Fruit fly (Drosophila melanogaster) whole organism, embryonic: ENCODE measurements around the gene CG13481.

ENCODE experiments used
- Antp ChIP-seq: fragments of 200-800 bp; sonication (Bioruptor generic); optimal IDR thresholded peaks from 3 replicates; lab custom pipeline; 2016; ENCODE audit warnings: missing biosample characterization, missing genetic modification characterization
- Asciz ChIP-seq: fragments of 200-800 bp; sonication (Bioruptor generic); optimal IDR thresholded peaks from 2 replicates; lab custom pipeline; 2017; ENCODE audit warnings: missing biosample characterization, mild to moderate bottlenecking, missing genetic modification characterization, missing genetic modification reagents
- Atf6 ChIP-seq: fragments of 200-800 bp; sonication (Bioruptor generic); IDR thresholded peaks from 2 replicates; pipeline ENCODE4 v1.3.6; 2022; ENCODE audit warnings: missing biosample characterization, missing genetic modification characterization
- Blimp-1 ChIP-seq: fragments of 200-800 bp; sonication (Bioruptor generic); optimal IDR thresholded peaks from 3 replicates; lab custom pipeline; 2018; ENCODE audit warnings: missing biosample characterization, missing genetic modification characterization, mild to moderate bottlenecking, moderate library complexity, missing genetic modification reagents
- BtbVII ChIP-seq: fragments of 200-800 bp; sonication (Bioruptor generic); optimal IDR thresholded peaks from 3 replicates; lab custom pipeline; 2017; ENCODE audit warnings: missing biosample characterization, mild to moderate bottlenecking, missing genetic modification characterization
- CG10209 ChIP-seq: fragments of 200-800 bp; sonication (Bioruptor generic); optimal IDR thresholded peaks from 3 replicates; lab custom pipeline; 2017; ENCODE audit warnings: missing biosample characterization, mild to moderate bottlenecking, missing genetic modification characterization, missing genetic modification reagents
- CG12219 ChIP-seq: fragments of 200-800 bp; sonication (Bioruptor generic); optimal IDR thresholded peaks from 3 replicates; lab custom pipeline; 2018; ENCODE audit warnings: missing biosample characterization, mild to moderate bottlenecking, missing genetic modification characterization
- CG13296 ChIP-seq: fragments of 200-800 bp; sonication (Bioruptor generic); optimal IDR thresholded peaks from 3 replicates; lab custom pipeline; 2018; ENCODE audit warnings: missing biosample characterization, mild to moderate bottlenecking, missing genetic modification characterization
- CG15479 ChIP-seq: fragments of 200-800 bp; sonication (Bioruptor generic); optimal IDR thresholded peaks from 3 replicates; lab custom pipeline; 2019; ENCODE audit warnings: missing biosample characterization, mild to moderate bottlenecking, missing genetic modification characterization, moderate library complexity
- CG16815 ChIP-seq: fragments of 200-800 bp; sonication (Bioruptor generic); optimal IDR thresholded peaks from 3 replicates; lab custom pipeline; 2017; ENCODE audit warnings: missing biosample characterization, mild to moderate bottlenecking, missing genetic modification characterization
- CG17186 ChIP-seq: fragments of 200-800 bp; sonication (Bioruptor generic); optimal IDR thresholded peaks from 3 replicates; lab custom pipeline; 2017; ENCODE audit warnings: missing biosample characterization, missing genetic modification reagents, missing genetic modification characterization
- CG17568 ChIP-seq: fragments of 200-800 bp; sonication (Bioruptor generic); optimal IDR thresholded peaks from 2 replicates; lab custom pipeline; 2018; ENCODE audit warnings: missing biosample characterization, mild to moderate bottlenecking, missing genetic modification characterization, moderate library complexity
- CG2129 ChIP-seq: fragments of 200-800 bp; sonication (Bioruptor generic); IDR thresholded peaks from 2 replicates; pipeline ENCODE4 v1.3.6; 2022; ENCODE audit warnings: missing biosample characterization, missing genetic modification characterization; ENCODE audit not compliant: partially characterized antibody
- CG4707 ChIP-seq: fragments of 200-800 bp; sonication (Bioruptor generic); optimal IDR thresholded peaks from 2 replicates; lab custom pipeline; 2018; ENCODE audit warnings: missing biosample characterization, mild to moderate bottlenecking, missing genetic modification characterization, moderate library complexity
- CG4820 ChIP-seq: fragments of 200-800 bp; sonication (Bioruptor generic); optimal IDR thresholded peaks from 3 replicates; lab custom pipeline; 2016; ENCODE audit warnings: missing biosample characterization, missing genetic modification characterization
- CG6689 ChIP-seq: fragments of 200-800 bp; sonication (Bioruptor generic); IDR thresholded peaks from 2 replicates; pipeline ENCODE4 v1.3.6; 2022; ENCODE audit warnings: missing biosample characterization, missing genetic modification characterization
- CG9437 ChIP-seq: fragments of 200-800 bp; sonication (Bioruptor generic); optimal IDR thresholded peaks from 2 replicates; lab custom pipeline; 2018; ENCODE audit warnings: missing biosample characterization, mild to moderate bottlenecking, missing genetic modification characterization
- CG9609 ChIP-seq: fragments of 200-800 bp; sonication (Bioruptor generic); optimal IDR thresholded peaks from 3 replicates; lab custom pipeline; 2016; ENCODE audit warnings: missing biosample characterization, missing genetic modification characterization
- CG9727 ChIP-seq: fragments of 200-800 bp; sonication (Bioruptor generic); optimal IDR thresholded peaks from 3 replicates; lab custom pipeline; 2017; ENCODE audit warnings: missing biosample characterization, mild to moderate bottlenecking, missing genetic modification characterization
- CTCF ChIP-seq: fragments of 200-800 bp; sonication (Bioruptor generic); optimal IDR thresholded peaks from 2 replicates; lab custom pipeline; 2017; ENCODE audit warnings: missing biosample characterization, mild to moderate bottlenecking, missing genetic modification characterization, moderate library complexity
- D ChIP-seq, 2 experiments: fragments of 200-800 bp in 1 of 2; fragments of >200 bp in 1 of 2; sonication (Bioruptor generic) in 1 of 2; optimal IDR thresholded peaks; 2 replicates in 1 of 2; 3 replicates in 1 of 2; lab custom pipeline; 2017; ENCODE audit warnings: mild to moderate bottlenecking in 1 of 2, missing biosample characterization in 1 of 2, missing genetic modification characterization in 1 of 2, missing genetic modification reagents in 1 of 2
- Dad ChIP-seq: fragments of 200-800 bp; sonication (Bioruptor generic); optimal IDR thresholded peaks from 3 replicates; lab custom pipeline; 2016; ENCODE audit warnings: missing biosample characterization, missing genetic modification characterization
- Doc3 ChIP-seq: fragments of 200-800 bp; sonication (Bioruptor generic); IDR thresholded peaks from 3 replicates; pipeline ENCODE4 v1.3.6; 2022; ENCODE audit warnings: missing biosample characterization, missing genetic modification characterization; ENCODE audit not compliant: partially characterized antibody
- Drgx ChIP-seq: fragments of 200-800 bp; sonication (Bioruptor generic); IDR thresholded peaks from 2 replicates; pipeline ENCODE4 v1.3.6; 2022; ENCODE audit warnings: missing biosample characterization, missing genetic modification characterization
- Gsc ChIP-seq: fragments of 200-800 bp; sonication (Bioruptor generic); IDR thresholded peaks from 2 replicates; pipeline ENCODE4 v1.3.6; 2022; ENCODE audit warnings: missing biosample characterization, missing genetic modification characterization
- Jarid2 ChIP-seq: fragments of 200-800 bp; sonication (Bioruptor generic); optimal IDR thresholded peaks from 3 replicates; lab custom pipeline; 2017; ENCODE audit warnings: mild to moderate bottlenecking, missing biosample characterization, missing genetic modification reagents, missing genetic modification characterization
- Lhr ChIP-seq: fragments of 200-800 bp; sonication (Bioruptor generic); optimal IDR thresholded peaks from 3 replicates; lab custom pipeline; 2017; ENCODE audit warnings: mild to moderate bottlenecking, missing biosample characterization, missing genetic modification reagents, missing genetic modification characterization
- Nf-YA ChIP-seq: fragments of 200-800 bp; sonication (Bioruptor generic); IDR thresholded peaks from 2 replicates; pipeline ENCODE4 v1.3.6; 2022; ENCODE audit warnings: missing biosample characterization, missing genetic modification characterization
- Oli ChIP-seq: fragments of 200-800 bp; sonication (Bioruptor generic); optimal IDR thresholded peaks from 2 replicates; lab custom pipeline; 2018; ENCODE audit warnings: missing biosample characterization, mild to moderate bottlenecking, missing genetic modification characterization, moderate library complexity
- ac ChIP-seq: fragments of 200-800 bp; sonication (Bioruptor generic); optimal IDR thresholded peaks from 3 replicates; lab custom pipeline; 2017; ENCODE audit warnings: missing biosample characterization, mild to moderate bottlenecking, missing genetic modification characterization
- ara ChIP-seq: fragments of 200-800 bp; sonication (Bioruptor generic); IDR thresholded peaks from 2 replicates; pipeline ENCODE4 v1.3.6; 2022; ENCODE audit warnings: missing biosample characterization, missing genetic modification characterization
- bowl ChIP-seq: fragments of 200-800 bp; sonication (Bioruptor generic); IDR thresholded peaks from 2 replicates; pipeline ENCODE4 v1.3.6; 2022; ENCODE audit warnings: missing biosample characterization, missing genetic modification characterization
- btn ChIP-seq: fragments of 200-800 bp; sonication (Bioruptor generic); optimal IDR thresholded peaks from 2 replicates; lab custom pipeline; 2016; ENCODE audit warnings: missing biosample characterization, missing genetic modification characterization
- cato ChIP-seq: fragments of 200-800 bp; sonication (Bioruptor generic); optimal IDR thresholded peaks from 2 replicates; lab custom pipeline; 2016; ENCODE audit warnings: missing biosample characterization, missing genetic modification characterization, borderline replicate concordance
- chinmo ChIP-seq: fragments of 200-800 bp; sonication (Bioruptor generic); IDR thresholded peaks from 4 replicates; pipeline ENCODE4 v1.3.6; 2022; ENCODE audit warnings: missing biosample characterization, missing genetic modification characterization; ENCODE audit not compliant: partially characterized antibody
- fd3F ChIP-seq: fragments of 200-800 bp; sonication (Bioruptor generic); optimal IDR thresholded peaks from 2 replicates; lab custom pipeline; 2018; ENCODE audit warnings: missing biosample characterization, mild to moderate bottlenecking, missing genetic modification characterization, moderate library complexity
- fd64A ChIP-seq: fragments of 200-800 bp; sonication (Bioruptor generic); optimal IDR thresholded peaks from 3 replicates; lab custom pipeline; 2018; ENCODE audit warnings: missing biosample characterization, mild to moderate bottlenecking, missing genetic modification characterization
- gsb-n ChIP-seq: fragments of 200-800 bp; sonication (Bioruptor generic); optimal IDR thresholded peaks from 3 replicates; lab custom pipeline; 2018; ENCODE audit warnings: missing biosample characterization, mild to moderate bottlenecking, missing genetic modification characterization
- h ChIP-seq: fragments of >200 bp; optimal IDR thresholded peaks from 2 replicates; lab custom pipeline; 2017
- ham ChIP-seq: fragments of 200-800 bp; sonication (Bioruptor generic); IDR thresholded peaks from 2 replicates; pipeline ENCODE4 v1.3.6; 2022; ENCODE audit warnings: missing biosample characterization, missing genetic modification characterization
- inv ChIP-seq: fragments of 200-800 bp; sonication (Bioruptor generic); IDR thresholded peaks from 2 replicates; pipeline ENCODE4 v1.3.6; 2022; ENCODE audit warnings: missing biosample characterization, missing genetic modification characterization; ENCODE audit not compliant: partially characterized antibody
- p53 ChIP-seq: fragments of 200-800 bp; sonication (Bioruptor generic); optimal IDR thresholded peaks from 2 replicates; lab custom pipeline; 2016; ENCODE audit warnings: missing biosample characterization, missing genetic modification characterization
- pb ChIP-seq: fragments of 200-800 bp; sonication (Bioruptor generic); optimal IDR thresholded peaks from 3 replicates; lab custom pipeline; 2016; ENCODE audit warnings: missing biosample characterization, missing genetic modification characterization
- sna ChIP-seq: fragments of 200-800 bp; sonication (Bioruptor generic); IDR thresholded peaks from 2 replicates; pipeline ENCODE4 v1.3.6; 2022; ENCODE audit warnings: missing biosample characterization, missing genetic modification characterization; ENCODE audit not compliant: partially characterized antibody
- sob ChIP-seq: fragments of 200-800 bp; sonication (Bioruptor generic); IDR thresholded peaks from 2 replicates; pipeline ENCODE4 v1.3.6; 2022; ENCODE audit warnings: missing biosample characterization, missing genetic modification characterization
- toy ChIP-seq: fragments of 200-800 bp; sonication (Bioruptor generic); IDR thresholded peaks from 2 replicates; pipeline ENCODE4 v1.3.6; 2022; ENCODE audit warnings: missing biosample characterization, missing genetic modification characterization
- tup ChIP-seq: fragments of 200-800 bp; sonication (Bioruptor generic); optimal IDR thresholded peaks from 2 replicates; lab custom pipeline; 2016; ENCODE audit warnings: missing biosample characterization, mild to moderate bottlenecking, missing genetic modification characterization, moderate library complexity
- twi ChIP-seq: fragments of 200-800 bp; optimal IDR thresholded peaks from 2 replicates; lab custom pipeline; 2019; ENCODE audit warnings: missing biosample characterization, mild to moderate bottlenecking, missing genetic modification characterization, moderate library complexity
- vnd ChIP-seq: fragments of 200-800 bp; sonication (Bioruptor generic); IDR thresholded peaks from 3 replicates; pipeline ENCODE4 v1.3.6; 2022; ENCODE audit warnings: missing biosample characterization, missing genetic modification characterization; ENCODE audit not compliant: partially characterized antibody

Gene CG13481

DNA sequence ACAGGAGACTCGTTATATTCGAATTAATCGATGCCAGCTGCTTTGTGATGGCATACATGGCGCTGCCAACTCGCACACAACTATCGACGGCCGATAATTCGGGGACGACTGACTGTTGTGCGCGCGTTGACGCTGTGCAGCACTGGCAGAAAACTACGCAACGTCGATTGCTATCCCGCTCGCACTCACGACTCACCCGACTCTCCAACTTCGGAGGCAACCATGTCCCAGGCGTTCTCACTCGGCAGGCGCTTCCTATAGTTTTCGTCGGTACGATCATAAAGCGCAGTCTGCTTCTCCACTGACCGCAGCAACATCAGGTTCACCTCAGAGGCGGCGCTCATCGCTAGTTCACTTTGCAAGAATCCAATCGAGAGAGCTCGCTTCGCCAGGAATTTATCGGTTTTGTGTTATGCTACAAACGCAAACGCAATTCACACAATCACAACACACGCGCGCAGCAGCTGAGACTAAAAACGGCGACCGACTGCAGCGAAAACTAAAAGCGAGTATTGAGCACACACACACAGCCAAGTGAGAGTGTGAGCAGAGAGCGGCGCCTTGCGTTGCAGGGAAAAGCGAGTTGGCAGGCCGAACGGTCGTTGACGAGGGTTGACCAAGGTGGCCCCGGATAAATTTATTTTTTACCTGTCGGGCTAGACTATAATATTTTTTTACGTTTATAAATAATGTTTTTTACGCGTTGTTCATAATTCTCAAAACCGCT, 40.1 kb upstream of the CG13481 start, which contains the start of gene stwl (continued):
- TF ChIP-seq inv (GFP tag; lab: Robert Waterston, UW): peak; percentile 48
- TF ChIP-seq CG15479 (GFP tag; lab: Kevin White, UChicago): peak; percentile 94
- no peak for TF ChIP-seq fd64A
- peak; percentile 80 for TF ChIP-seq Antp (GFP tag; lab: Kevin White, UChicago)
- TF ChIP-seq CG10209 (GFP tag; lab: Kevin White, UChicago): peak; percentile 46
- TF ChIP-seq Nf-YA (GFP tag; lab: Robert Waterston, UW): no peak
- TF ChIP-seq CG4707 (GFP tag; lab: Kevin White, UChicago): no peak
- TF ChIP-seq CG13296 (GFP tag; lab: Kevin White, UChicago): no peak
- no peak for TF ChIP-seq Oli (tag; lab: Kevin White, UChicago)
- TF ChIP-seq Doc3 (GFP tag; lab: Robert Waterston, UW): peak; percentile 55
- TF ChIP-seq gsb-n (tag; lab: Kevin White, UChicago): no peak
- peak; percentile 50; the same call in 1 of the 2 replicates for TF ChIP-seq CG2129 (GFP tag; lab: Robert Waterston, UW)
- TF ChIP-seq CG4820 (GFP tag; lab: Kevin White, UChicago): peak; percentile 8
- no peak for TF ChIP-seq cato (GFP tag; lab: Kevin White, UChicago)
- TF ChIP-seq toy (GFP tag; lab: Robert Waterston, UW): no peak
- peak; percentile 18; the same call in 1 of the 2 replicates for TF ChIP-seq CG6689
- no peak; the same call in 1 of the 2 replicates for TF ChIP-seq Atf6 (GFP tag; lab: Robert Waterston, UW)
- TF ChIP-seq vnd: peak; percentile 70
- 0 out of 2 replicates have a peak, but pooled peaks have one; percentile 8 for TF ChIP-seq ara (GFP tag; lab: Robert Waterston, UW)
- no peak for TF ChIP-seq h (lab: Kevin White, UChicago)
- TF ChIP-seq fd3F (GFP tag; lab: Kevin White, UChicago): peak; percentile 36
- TF ChIP-seq twi: peak; percentile 2
- TF ChIP-seq chinmo: 0 out of 4 replicates have a peak, but pooled peaks have one; percentile 69
- no peak for TF ChIP-seq p53 (GFP tag; lab: Kevin White, UChicago)
- TF ChIP-seq ham (GFP tag; lab: Robert Waterston, UW): no peak
- peak; percentile 74 for TF ChIP-seq sna (GFP tag; lab: Robert Waterston, UW)
- TF ChIP-seq Dad: no peak
- peak; percentile 26 for TF ChIP-seq CG9437 (GFP tag; lab: Kevin White, UChicago)
- 0 out of 2 replicates have a peak, but pooled peaks have one; percentile 7 for TF ChIP-seq Drgx
- TF ChIP-seq BtbVII: no peak
- peak; percentile 54 for TF ChIP-seq Jarid2 (GFP tag; lab: Kevin White, UChicago)
- peak; percentile 89 for TF ChIP-seq Lhr (GFP tag; lab: Kevin White, UChicago)
- no peak for TF ChIP-seq bowl (GFP tag; lab: Robert Waterston, UW)
- no peak for TF ChIP-seq ac (GFP tag; lab: Kevin White, UChicago)
- TF ChIP-seq CG9609 (GFP tag; lab: Kevin White, UChicago): peak; percentile 65
- TF ChIP-seq btn (GFP tag; lab: Kevin White, UChicago): no peak
- TF ChIP-seq CG12219 (GFP tag; lab: Kevin White, UChicago): no peak
- peak; percentile 76 for TF ChIP-seq CG17186 (GFP tag; lab: Kevin White, UChicago)
- no peak for TF ChIP-seq CG9727 (GFP tag; lab: Kevin White, UChicago)
- no peak for TF ChIP-seq Gsc
- peak; percentile 38 for TF ChIP-seq CG17568 (GFP tag; lab: Kevin White, UChicago)
- TF ChIP-seq CG16815 (GFP tag; lab: Kevin White, UChicago): no peak
- TF ChIP-seq CTCF (GFP tag; lab: Kevin White, UChicago): no peak
- TF ChIP-seq sob: no peak
- TF ChIP-seq D (optimal IDR thresholded peaks at IDR 0.05; lab: Kevin White, UChicago): peak; percentile 68
- no peak for TF ChIP-seq D (GFP tag; optimal IDR thresholded peaks at IDR 0.05; lab: Kevin White, UChicago)
- no peak for TF ChIP-seq tup (GFP tag; lab: Kevin White, UChicago)
- no peak for TF ChIP-seq Blimp-1 (GFP tag; lab: Kevin White, UChicago)
- peak; percentile 51 for TF ChIP-seq Asciz (GFP tag; lab: Kevin White, UChicago)
- TF ChIP-seq pb (GFP tag; lab: Kevin White, UChicago): peak; percentile 54
